Fruit fly (Drosophila melanogaster): ENCODE results near the gene vanin-like.

dm6 chrX:6201459-6201858, 900 bp downstream of the vanin-like start:
- TF ChIP-seq spab (GFP tag; optimal IDR thresholded peaks at IDR 0.05) (no peak), CG6792 (GFP tag; optimal IDR thresholded peaks at IDR 0.05) (no peak), Sox102F (GFP tag; optimal IDR thresholded peaks at IDR 0.05) (no peak), Met (GFP tag; optimal IDR thresholded peaks at IDR 0.05) (no peak), net (GFP tag; optimal IDR thresholded peaks at IDR 0.05) (no peak)

Measured in whole organism, prepupa.